Fruit fly (Drosophila melanogaster) whole organism, wandering third instar larva: ENCODE results near the gene CG6415.

Experiments used
- CG32264 ChIP-seq: fragments of 200-800 bp; sonication (Bioruptor generic); optimal IDR thresholded peaks from 2 replicates; lab custom pipeline; 2016; ENCODE audit warnings: missing biosample characterization, missing genetic modification characterization
- CG9705 ChIP-seq: fragments of 200-800 bp; sonication (Bioruptor generic); optimal IDR thresholded peaks from 2 replicates; lab custom pipeline; 2018; ENCODE audit warnings: missing biosample characterization, mild to moderate bottlenecking, missing genetic modification characterization
- Dfd ChIP-seq: fragments of >200 bp; optimal IDR thresholded peaks from 2 replicates; lab custom pipeline; 2017; ENCODE audit warnings: missing biosample characterization, missing genetic modification characterization
- Dif ChIP-seq: fragments of 200-275, 200-300 bp; sonication (Bioruptor generic); optimal IDR thresholded peaks from 2 replicates; lab custom pipeline; 2018; ENCODE audit warnings: missing biosample characterization, missing genetic modification characterization; ENCODE audit not compliant: partially characterized antibody
- HLH106 ChIP-seq: fragments of 200-800 bp; optimal IDR thresholded peaks from 3 replicates; lab custom pipeline; 2019; ENCODE audit warnings: missing biosample characterization, mild to moderate bottlenecking, missing genetic modification characterization, moderate library complexity
- Hr83 ChIP-seq: fragments of 200-300 bp; sonication (Bioruptor generic); optimal IDR thresholded peaks from 2 replicates; lab custom pipeline; 2016; ENCODE audit warnings: missing biosample characterization, mild to moderate bottlenecking, missing genetic modification characterization, moderate library complexity; ENCODE audit not compliant: poor library complexity, severe bottlenecking
- Jra ChIP-seq: sonication (Bioruptor generic); optimal IDR thresholded peaks from 2 replicates; lab custom pipeline; 2016; ENCODE audit warnings: missing biosample characterization, missing genetic modification characterization
- Mio ChIP-seq: sonication (Bioruptor generic); optimal IDR thresholded peaks from 2 replicates; lab custom pipeline; 2016; ENCODE audit warnings: missing biosample characterization, missing genetic modification characterization
- Myc ChIP-seq: fragments of >200 bp; optimal IDR thresholded peaks from 2 replicates; lab custom pipeline; 2017
- OdsH ChIP-seq: fragments of 200-800 bp; sonication (Bioruptor generic); optimal IDR thresholded peaks from 2 replicates; lab custom pipeline; 2016; ENCODE audit warnings: missing biosample characterization, mild to moderate bottlenecking, missing genetic modification characterization
- Rel ChIP-seq, 2 experiments: fragments of 200-800 bp; sonication (Bioruptor generic) in 1 of 2; optimal IDR thresholded peaks; 2 replicates in 1 of 2; 3 replicates in 1 of 2; lab custom pipeline; 2016 to 2019; ENCODE audit warnings: mild to moderate bottlenecking in 2 of 2, missing biosample characterization in 2 of 2, missing genetic modification characterization in 2 of 2, moderate library complexity in 1 of 2
- Vsx2 ChIP-seq: fragments of 200-300, 225-300 bp; sonication (Bioruptor generic); optimal IDR thresholded peaks from 2 replicates; lab custom pipeline; 2018; ENCODE audit warnings: missing biosample characterization, missing genetic modification characterization; ENCODE audit not compliant: partially characterized antibody
- br ChIP-seq: fragments of 200-800 bp; sonication (Bioruptor generic); optimal IDR thresholded peaks from 2 replicates; lab custom pipeline; 2016; ENCODE audit warnings: missing biosample characterization, missing genetic modification characterization
- brk ChIP-seq: fragments of 200-800 bp; sonication (Bioruptor generic); optimal IDR thresholded peaks from 2 replicates; lab custom pipeline; 2016; ENCODE audit warnings: missing biosample characterization, mild to moderate bottlenecking, missing genetic modification characterization
- dl ChIP-seq, 2 experiments: fragments of 175-275, 200-275 bp in 1 of 2; fragments of 200-275 bp in 1 of 2; sonication (Bioruptor generic); optimal IDR thresholded peaks; lab custom pipeline; 2018; ENCODE audit warnings: mild to moderate bottlenecking in 2 of 2, missing biosample characterization in 2 of 2, missing genetic modification characterization in 2 of 2, moderate library complexity in 2 of 2; ENCODE audit not compliant: partially characterized antibody in 2 of 2, insufficient read depth in 1 of 2
- dmrt93B ChIP-seq: fragments of 200-800 bp; sonication (Bioruptor generic); optimal IDR thresholded peaks from 2 replicates; lab custom pipeline; 2018; ENCODE audit warnings: missing biosample characterization, mild to moderate bottlenecking, missing genetic modification characterization
- dsf ChIP-seq: sonication (Bioruptor generic); optimal IDR thresholded peaks from 2 replicates; lab custom pipeline; 2016; ENCODE audit warnings: missing biosample characterization, missing genetic modification characterization, borderline replicate concordance
- ey ChIP-seq: fragments of 200-800 bp; sonication (Bioruptor generic); optimal IDR thresholded peaks from 2 replicates; lab custom pipeline; 2016; ENCODE audit warnings: missing biosample characterization, missing genetic modification characterization
- foxo ChIP-seq, 2 experiments: fragments of 200-800 bp; sonication (Bioruptor generic); optimal IDR thresholded peaks; 2 replicates in 1 of 2; 3 replicates in 1 of 2; lab custom pipeline; 2016 to 2017; ENCODE audit warnings: missing biosample characterization in 2 of 2, missing genetic modification characterization in 2 of 2
- h ChIP-seq: fragments of 200-800 bp; sonication (Bioruptor generic); optimal IDR thresholded peaks from 3 replicates; lab custom pipeline; 2016; ENCODE audit warnings: missing biosample characterization, mild to moderate bottlenecking, missing genetic modification characterization
- lola ChIP-seq: fragments of >200 bp; optimal IDR thresholded peaks from 2 replicates; lab custom pipeline; 2017; ENCODE audit warnings: missing biosample characterization, missing genetic modification characterization
- pan ChIP-seq: fragments of >200 bp; optimal IDR thresholded peaks from 2 replicates; lab custom pipeline; 2017
- psq ChIP-seq: fragments of 200-800 bp; sonication (Bioruptor generic); optimal IDR thresholded peaks from 3 replicates; lab custom pipeline; 2017; ENCODE audit warnings: missing biosample characterization, mild to moderate bottlenecking, missing genetic modification characterization, moderate library complexity
- sage ChIP-seq: fragments of 200-800 bp; sonication (Bioruptor generic); optimal IDR thresholded peaks from 2 replicates; lab custom pipeline; 2016; ENCODE audit warnings: missing biosample characterization, mild to moderate bottlenecking, missing genetic modification characterization
- sv ChIP-seq: fragments of 200-800 bp; sonication (Bioruptor generic); optimal IDR thresholded peaks from 3 replicates; lab custom pipeline; 2016; ENCODE audit warnings: missing biosample characterization, missing genetic modification characterization
- tai ChIP-seq: sonication (Bioruptor generic); optimal IDR thresholded peaks from 2 replicates; lab custom pipeline; 2016; ENCODE audit warnings: missing biosample characterization, missing genetic modification characterization
- usp ChIP-seq: fragments of >200 bp; optimal IDR thresholded peaks from 2 replicates; lab custom pipeline; 2017; ENCODE audit warnings: missing biosample characterization, missing genetic modification characterization
- woc ChIP-seq: sonication (Bioruptor generic); optimal IDR thresholded peaks from 2 replicates; lab custom pipeline; 2016; ENCODE audit warnings: missing biosample characterization, mild to moderate bottlenecking, missing genetic modification characterization

CG6415 gene

dm6 chr2L:10743714-10744113 lies 40.3 kb downstream of the CG6415 start, which contains the start of gene CG6729:
TSS of gene CG6729 (minus strand) at chr2L:10743935.
- TF ChIP-seq woc (GFP tag; lab: Kevin White, UChicago) (no peak), br (GFP tag; lab: Kevin White, UChicago) (no peak), Hr83 (GFP tag; lab: Kevin White, UChicago) (no peak), Myc (lab: Kevin White, UChicago) (no peak), ey (GFP tag; lab: Kevin White, UChicago) (no peak), dl (GFP tag; optimal IDR thresholded peaks at IDR 0.05; lab: Kevin White, UChicago; ENCODE audit: insufficient read depth in 1 of 2, partially characterized antibody in 2 of 2) (no peak)

DNA sequence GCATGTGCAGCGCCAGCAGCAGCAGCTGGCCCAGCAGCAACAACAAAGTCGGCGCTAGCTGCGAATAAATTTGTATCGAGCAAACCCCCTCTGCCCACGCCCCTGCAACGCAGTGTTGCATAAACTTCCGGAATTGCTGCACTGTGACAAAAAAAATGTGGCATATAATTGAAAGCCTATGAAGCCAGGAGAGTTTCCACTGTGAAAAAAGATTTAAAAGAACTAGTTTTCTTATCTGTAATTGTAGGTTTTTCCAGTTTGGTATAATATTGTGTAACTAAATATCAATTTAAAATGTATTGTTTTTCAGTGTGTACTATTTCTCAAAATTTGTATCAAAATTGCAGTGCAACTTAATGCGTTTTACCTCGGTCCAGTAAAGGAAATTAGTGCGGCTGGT lies 44.8 kb downstream of the CG6415 start:
- TF ChIP-seq Myc (lab: Kevin White, UChicago) (no peak), CG9705 (GFP tag; lab: Kevin White, UChicago) (no peak), dmrt93B (GFP tag; lab: Kevin White, UChicago) (no peak), Dif (GFP tag; lab: Kevin White, UChicago) (no peak), Vsx2 (GFP tag; lab: Kevin White, UChicago) (no peak), OdsH (no peak), Dfd (GFP tag; lab: Kevin White, UChicago) (no peak), Rel (GFP tag; optimal IDR thresholded peaks at IDR 0.05; lab: Kevin White, UChicago) (no peak), Rel (tag; optimal IDR thresholded peaks at IDR 0.05; lab: Kevin White, UChicago) (no peak), dl (GFP tag; optimal IDR thresholded peaks at IDR 0.05; lab: Kevin White, UChicago; ENCODE audit: insufficient read depth in 1 of 2, partially characterized antibody in 2 of 2) (no peak)

dm6 chr2L:10749607-10750467 lies 46.4 kb downstream of the CG6415 start:
- TF ChIP-seq HLH106 (tag; lab: Kevin White, UChicago) (no peak), foxo (GFP tag; optimal IDR thresholded peaks at IDR 0.05; lab: Kevin White, UChicago) (no peak), pan (lab: Kevin White, UChicago) (no peak)

- TF ChIP-seq HLH106 (tag; lab: Kevin White, UChicago) (no peak), tai (no peak), Jra (GFP tag; lab: Kevin White, UChicago) (no peak), CG32264 (no peak), Hr83 (GFP tag; lab: Kevin White, UChicago) (no peak), woc (GFP tag; lab: Kevin White, UChicago) (no peak), brk (GFP tag; lab: Kevin White, UChicago) (no peak)
- TF ChIP-seq, all 38 proteins: peak for 0
These were observed 47.6 kb downstream of the CG6415 start for dm6 chr2L:10750915-10751612.

DNA sequence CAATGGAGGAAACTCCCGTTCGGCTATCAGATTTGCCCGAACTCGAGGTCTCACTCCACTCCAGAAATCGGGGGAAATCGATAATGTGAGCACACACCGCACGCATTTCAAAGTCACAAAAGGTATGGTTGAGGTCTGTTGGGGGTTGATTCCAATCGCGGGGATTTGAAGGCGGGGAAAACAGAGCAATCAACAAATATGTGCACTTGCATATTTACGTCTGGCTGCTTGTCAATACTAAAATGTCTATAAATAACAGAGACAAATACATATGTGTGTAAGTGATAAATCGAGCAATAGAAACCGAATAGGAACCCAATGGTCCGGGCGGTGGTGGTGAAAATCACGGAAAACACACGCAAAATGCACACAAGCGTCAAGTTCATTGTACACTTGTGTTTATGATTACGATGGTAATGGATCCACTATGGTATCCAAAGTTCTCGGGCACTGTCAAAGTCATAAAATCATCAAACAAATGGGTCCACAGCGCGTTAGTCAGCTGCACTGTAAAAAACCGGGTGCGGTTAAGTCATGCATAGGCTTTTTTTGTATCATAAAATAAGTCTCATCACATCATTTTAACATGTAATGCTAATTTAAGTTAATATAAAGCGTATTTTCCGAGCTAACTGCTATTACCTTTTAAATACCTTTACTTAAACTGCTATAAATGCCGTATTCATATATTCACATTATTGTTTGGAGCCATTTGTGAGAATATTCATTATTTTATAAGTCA lies 48.6 kb downstream of the CG6415 start:
- TF ChIP-seq HLH106 (tag; lab: Kevin White, UChicago): no peak
- peak; percentile 33 for TF ChIP-seq sv (GFP tag; lab: Kevin White, UChicago)

DNA sequence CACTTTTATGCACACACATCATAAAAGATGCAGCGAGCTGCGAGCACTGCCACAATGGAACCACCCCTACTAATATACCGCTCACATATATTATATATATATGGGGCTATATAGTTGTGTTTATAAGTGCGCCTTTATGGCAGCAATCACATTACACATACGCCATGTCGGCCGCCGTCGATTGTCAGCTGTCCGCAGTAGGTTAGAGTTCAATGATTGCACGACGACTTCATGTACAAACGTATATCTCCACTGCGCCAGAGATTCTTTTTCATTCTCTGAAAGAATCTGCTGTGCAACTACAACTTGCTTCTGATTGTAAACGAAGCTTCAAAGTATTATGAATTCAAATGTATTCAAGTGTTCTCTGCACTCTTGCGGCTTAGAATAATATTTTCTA lies 49.2 kb downstream of the CG6415 start:
- TF ChIP-seq Dif (GFP tag; lab: Kevin White, UChicago) (no peak), psq (GFP tag; lab: Kevin White, UChicago) (no peak), usp (GFP tag; lab: Kevin White, UChicago) (no peak), dsf (GFP tag; lab: Kevin White, UChicago) (no peak), Hr83 (GFP tag; lab: Kevin White, UChicago) (no peak), Rel (GFP tag; optimal IDR thresholded peaks at IDR 0.05; lab: Kevin White, UChicago) (no peak), Rel (tag; optimal IDR thresholded peaks at IDR 0.05; lab: Kevin White, UChicago) (no peak), h (GFP tag; lab: Kevin White, UChicago) (no peak), lola (GFP tag; lab: Kevin White, UChicago) (no peak), Mio (GFP tag; lab: Kevin White, UChicago) (no peak), sage (GFP tag; lab: Kevin White, UChicago) (no peak), CG9705 (GFP tag; lab: Kevin White, UChicago) (no peak)
- TF ChIP-seq, all 38 proteins: peak for 0
